Worm (Caenorhabditis elegans): ENCODE results near the gene cdh-5.

- TF ChIP-seq flt-1 (GFP tag; IDR thresholded peaks at IDR 0.05) (no peak), cog-1 (tag; optimal IDR thresholded peaks at IDR 0.05) (no peak), ztf-23 (GFP tag; IDR thresholded peaks at IDR 0.05) (no peak)
These were observed 30.0 kb upstream of the cdh-5 start, which contains the start of gene F42A9.9 for ce11 chrIV:8638761-8639160.

Data from whole organism, midembryonic.